Worm (Caenorhabditis elegans): ENCODE data around the gene F53E10.5.

F53E10.5 gene

DNA sequence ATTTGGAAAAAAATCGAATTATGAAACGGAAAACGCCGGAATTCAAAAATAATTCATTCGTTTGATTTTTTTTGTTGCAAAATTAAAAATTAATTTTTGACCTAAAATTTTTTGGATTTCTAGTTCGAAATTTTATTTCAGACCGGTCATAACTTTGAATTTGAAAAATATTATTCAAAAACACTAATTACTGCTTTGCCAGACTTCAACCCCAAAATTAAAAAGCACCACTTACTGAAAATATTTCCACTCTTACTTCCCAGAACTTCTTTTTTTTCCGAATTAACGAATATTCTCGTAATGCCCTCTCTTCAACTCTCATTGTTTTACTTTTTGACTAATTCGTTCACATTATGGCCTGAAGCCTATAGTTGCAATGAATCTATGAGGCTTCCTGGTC, 21.1 kb downstream of the F53E10.5 start, which contains the start of gene srt-4:
srt-4 (plus strand) TSS at position 301 of the 400 bp plus-strand sequence.
- TF ChIP-seq sox-2 (GFP tag; IDR thresholded peaks at IDR 0.05) (no peak), K02D7.2 (tag; optimal IDR thresholded peaks at IDR 0.05) (no peak), eyg-1 (tag; optimal IDR thresholded peaks at IDR 0.05) (no peak), pros-1 (tag; optimal IDR thresholded peaks at IDR 0.05) (no peak), elt-4 (tag; optimal IDR thresholded peaks at IDR 0.05) (no peak), pag-3 (tag; optimal IDR thresholded peaks at IDR 0.05; ENCODE audit: borderline replicate concordance) (no peak)

ce11 chrV:2575716-2576115, 23.0 kb downstream of the F53E10.5 start:
- TF ChIP-seq madf-2 (tag; optimal IDR thresholded peaks at IDR 0.05) (no peak), hlh-8 (tag; optimal IDR thresholded peaks at IDR 0.05) (no peak), ceh-18 (tag; optimal IDR thresholded peaks at IDR 0.05) (no peak), F13H6.1 (tag; optimal IDR thresholded peaks at IDR 0.05) (no peak)

DNA sequence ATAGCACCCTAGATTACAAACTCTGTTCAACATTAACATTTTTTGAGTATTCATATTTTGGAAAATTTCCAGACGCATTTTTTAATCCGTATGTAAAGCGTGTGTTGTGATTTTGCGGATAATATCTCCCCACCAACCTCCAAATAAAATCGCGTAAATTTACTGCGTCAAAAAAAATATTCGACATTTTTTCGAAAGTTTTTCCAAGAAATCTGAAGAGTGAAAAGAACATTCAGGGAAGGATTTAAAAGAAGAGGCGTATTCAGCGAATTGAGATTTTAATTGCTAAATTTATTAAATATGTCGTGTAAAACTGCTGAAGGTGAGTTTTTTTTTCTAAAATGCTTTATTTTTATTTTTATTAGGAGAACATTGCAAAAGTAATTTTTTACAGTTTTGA, 24.8 kb downstream of the F53E10.5 start, which contains the start of gene nhr-290:
nhr-290 (plus strand) TSS at position 301 of the 400 bp plus-strand sequence.
- TF ChIP-seq nhr-232 (tag; optimal IDR thresholded peaks at IDR 0.05) = no peak
- TF ChIP-seq mec-3 (tag; optimal IDR thresholded peaks at IDR 0.05; ENCODE audit: borderline replicate concordance) = no peak
- no peak for TF ChIP-seq pax-1 (tag; optimal IDR thresholded peaks at IDR 0.05)
- TF ChIP-seq ceh-45 (GFP tag; IDR thresholded peaks at IDR 0.05) = no peak
- TF ChIP-seq ceh-24 (tag; optimal IDR thresholded peaks at IDR 0.05) = no peak
- TF ChIP-seq unc-42 (tag; optimal IDR thresholded peaks at IDR 0.05) = no peak
- no peak for TF ChIP-seq hlh-15 (tag; optimal IDR thresholded peaks at IDR 0.05)
- no peak for TF ChIP-seq Y22D7AL.16 (tag; optimal IDR thresholded peaks at IDR 0.05)
- no peak for TF ChIP-seq sdc-2 (tag; optimal IDR thresholded peaks at IDR 0.05)
- no peak for TF ChIP-seq pqm-1 (tag; optimal IDR thresholded peaks at IDR 0.05)
- TF ChIP-seq syd-9 (tag; optimal IDR thresholded peaks at IDR 0.05) = no peak
- TF ChIP-seq madf-2 (tag; optimal IDR thresholded peaks at IDR 0.05) = no peak
- TF ChIP-seq ceh-48 (tag; optimal IDR thresholded peaks at IDR 0.05) = no peak
- no peak for TF ChIP-seq sox-4 (tag; optimal IDR thresholded peaks at IDR 0.05)
- TF ChIP-seq rnt-1 (tag; optimal IDR thresholded peaks at IDR 0.05) = no peak
- no peak for TF ChIP-seq unc-3 (GFP tag; conservative IDR thresholded peaks at IDR 0.05)
- TF ChIP-seq unc-3 (tag; optimal IDR thresholded peaks at IDR 0.05) = no peak
- no peak for TF ChIP-seq fkh-10 (GFP tag; optimal IDR thresholded peaks at IDR 0.05)
- no peak for TF ChIP-seq npax-4 (tag; optimal IDR thresholded peaks at IDR 0.05)

- no peak for TF ChIP-seq ceh-24 (tag; optimal IDR thresholded peaks at IDR 0.05)
- no peak for TF ChIP-seq hlh-15 (tag; optimal IDR thresholded peaks at IDR 0.05)
- TF ChIP-seq ceh-19 (GFP tag; optimal IDR thresholded peaks at IDR 0.05) = no peak
- no peak for TF ChIP-seq mec-3 (tag; optimal IDR thresholded peaks at IDR 0.05; ENCODE audit: borderline replicate concordance)
- no peak for TF ChIP-seq ceh-45 (GFP tag; IDR thresholded peaks at IDR 0.05)
Measured at ce11 chrV:2573108-2573507, 25.6 kb downstream of the F53E10.5 start, which contains the start of gene srj-20. srj-20 (minus strand) TSS chrV:2573208.

ce11 chrV:2570643-2571042, 28.1 kb downstream of the F53E10.5 start, which contains the start of gene srj-19:
srj-19 (minus strand) TSS chrV:2570743.
- TF ChIP-seq ceh-30 (tag; optimal IDR thresholded peaks at IDR 0.05) = no peak
- TF ChIP-seq npax-4 (tag; optimal IDR thresholded peaks at IDR 0.05) = no peak
- no peak for TF ChIP-seq odd-2 (tag; optimal IDR thresholded peaks at IDR 0.05)
- no peak for TF ChIP-seq tbx-2 (tag; optimal IDR thresholded peaks at IDR 0.05)
- TF ChIP-seq pat-9 (tag; optimal IDR thresholded peaks at IDR 0.05) = no peak
- TF ChIP-seq dmd-4 (tag; optimal IDR thresholded peaks at IDR 0.05; ENCODE audit: borderline replicate concordance) = no peak
- TF ChIP-seq pros-1 (tag; optimal IDR thresholded peaks at IDR 0.05) = no peak
- no peak for TF ChIP-seq unc-55 (GFP tag; optimal IDR thresholded peaks at IDR 0.05)
- TF ChIP-seq syd-9 (tag; optimal IDR thresholded peaks at IDR 0.05) = no peak
- no peak for TF ChIP-seq pha-2 (tag; optimal IDR thresholded peaks at IDR 0.05)
- TF ChIP-seq ceh-22 (tag; optimal IDR thresholded peaks at IDR 0.05) = no peak
- no peak for TF ChIP-seq ceh-14 (tag; optimal IDR thresholded peaks at IDR 0.05)
- no peak for TF ChIP-seq madf-2 (tag; optimal IDR thresholded peaks at IDR 0.05)
- no peak for TF ChIP-seq F13H6.1 (tag; optimal IDR thresholded peaks at IDR 0.05)

Data from whole organism, late embryonic.